Worm (Caenorhabditis elegans) whole organism, young adult: Measurements from ENCODE around the gene hpo-29.
A peak's percentile ranks its signal among the peaks of the same experiment; 100 is the strongest.

Source experiments
- B0261.1 ChIP-seq: sonication (generic microtip); optimal IDR thresholded peaks from 2 replicates; lab custom pipeline; 2016; ENCODE audit warnings: mild to moderate bottlenecking, missing genetic modification characterization, moderate library complexity, missing compliant biosample characterization
- C06A6.2 ChIP-seq: fragments of 200-800 bp; sonication (Bioruptor generic); conservative IDR thresholded peaks from 2 replicates; pipeline ENCODE4 v1.3.6; 2022; ENCODE audit warnings: missing genetic modification characterization, missing compliant biosample characterization
- F23B12.7 ChIP-seq: sonication (generic microtip); optimal IDR thresholded peaks from 2 replicates; lab custom pipeline; 2017; ENCODE audit warnings: missing genetic modification characterization, mild to moderate bottlenecking, missing compliant biosample characterization, antibody characterized with exemption, moderate library complexity; ENCODE audit not compliant: insufficient read depth
- F39B2.1 ChIP-seq: fragments of 200-800 bp; sonication (Bioruptor generic); IDR thresholded peaks from 2 replicates; pipeline ENCODE4 v1.3.6; 2022; ENCODE audit warnings: missing genetic modification reagents, missing genetic modification characterization, missing compliant biosample characterization
- F49E8.2 ChIP-seq: sonication (generic microtip); optimal IDR thresholded peaks from 3 replicates; lab custom pipeline; 2017; ENCODE audit warnings: missing genetic modification characterization, mild to moderate bottlenecking, missing compliant biosample characterization, antibody characterized with exemption, moderate library complexity; ENCODE audit not compliant: insufficient read depth
- T07F8.4 ChIP-seq: sonication (generic microtip); optimal IDR thresholded peaks from 2 replicates; lab custom pipeline; 2016; ENCODE audit warnings: mild to moderate bottlenecking, missing genetic modification characterization, moderate library complexity, missing compliant biosample characterization
- Y53G8AR.9 ChIP-seq: fragments of 200-800 bp; sonication (Bioruptor generic); conservative IDR thresholded peaks from 2 replicates; pipeline ENCODE4 v1.3.6; 2022; ENCODE audit warnings: missing genetic modification reagents, missing genetic modification characterization, missing compliant biosample characterization
- Y56A3A.18 ChIP-seq: fragments of 200-800 bp; sonication (Bioruptor generic); IDR thresholded peaks from 2 replicates; pipeline ENCODE4 v1.3.6; 2022; ENCODE audit warnings: missing genetic modification reagents, missing genetic modification characterization, missing compliant biosample characterization
- Y67H2A.10 ChIP-seq: fragments of 200-800 bp; sonication (Bioruptor generic); conservative IDR thresholded peaks from 2 replicates; pipeline ENCODE4 v1.3.6; 2022; ENCODE audit warnings: missing genetic modification reagents, missing genetic modification characterization, missing compliant biosample characterization
- Y95B8A.8 ChIP-seq: fragments of 200-800 bp; sonication (Bioruptor generic); IDR thresholded peaks from 2 replicates; pipeline ENCODE4 v1.3.6; 2022; ENCODE audit warnings: missing genetic modification reagents, missing genetic modification characterization, missing compliant biosample characterization
- ZK185.1 ChIP-seq: sonication (generic microtip); optimal IDR thresholded peaks from 2 replicates; lab custom pipeline; 2016; ENCODE audit warnings: mild to moderate bottlenecking, missing genetic modification characterization, missing compliant biosample characterization; ENCODE audit not compliant: poor library complexity, severe bottlenecking
- ama-1 ChIP-seq, 3 experiments: fragments of 150-350 bp in 1 of 3; sonication (generic microtip) in 2 of 3; optimal IDR thresholded peaks; 2 replicates each; lab custom pipeline; 2014 to 2018; ENCODE audit warnings: missing biosample characterization in 2 of 3, missing genetic modification characterization in 2 of 3, missing genetic modification reagents in 2 of 3
- attf-3 ChIP-seq: fragments of 200-800 bp; sonication (Bioruptor generic); conservative IDR thresholded peaks from 2 replicates; pipeline ENCODE4 v1.3.6; 2022; ENCODE audit warnings: missing genetic modification reagents, missing genetic modification characterization, missing compliant biosample characterization
- ceh-40 ChIP-seq: fragments of 200-800 bp; sonication (Bioruptor generic); IDR thresholded peaks from 2 replicates; pipeline ENCODE4 v1.3.6; 2022; ENCODE audit warnings: missing genetic modification characterization, missing compliant biosample characterization
- ceh-58 ChIP-seq: fragments of 200-800 bp; sonication (Bioruptor generic); IDR thresholded peaks from 2 replicates; pipeline ENCODE4 v1.3.6; 2022; ENCODE audit warnings: missing genetic modification characterization, missing compliant biosample characterization
- egrh-3 ChIP-seq: fragments of 200-800 bp; sonication (Bioruptor generic); IDR thresholded peaks from 2 replicates; pipeline ENCODE4 v1.3.6; 2022; ENCODE audit warnings: missing genetic modification reagents, missing genetic modification characterization, missing compliant biosample characterization
- hlh-12 ChIP-seq: sonication (generic microtip); optimal IDR thresholded peaks from 2 replicates; lab custom pipeline; 2016; ENCODE audit warnings: missing genetic modification characterization, missing compliant biosample characterization
- hmg-1.2 ChIP-seq: fragments of 200-800 bp; sonication (Bioruptor generic); IDR thresholded peaks from 2 replicates; pipeline ENCODE4 v1.3.6; 2022; ENCODE audit warnings: missing genetic modification reagents, missing genetic modification characterization, missing compliant biosample characterization
- lag-1 ChIP-seq: fragments of 200-800 bp; sonication (Bioruptor generic); IDR thresholded peaks from 2 replicates; pipeline ENCODE4 v1.3.6; 2022; ENCODE audit warnings: missing genetic modification reagents, missing genetic modification characterization, missing compliant biosample characterization
- madf-10 ChIP-seq: sonication (generic microtip); optimal IDR thresholded peaks from 2 replicates; lab custom pipeline; 2016; ENCODE audit warnings: mild to moderate bottlenecking, missing genetic modification characterization, missing compliant biosample characterization
- madf-3 ChIP-seq: fragments of 200-800 bp; sonication (Bioruptor generic); IDR thresholded peaks from 2 replicates; pipeline ENCODE4 v1.3.6; 2022; ENCODE audit warnings: missing genetic modification reagents, missing genetic modification characterization, missing compliant biosample characterization
- madf-6 ChIP-seq: fragments of 200-800 bp; sonication (Bioruptor generic); IDR thresholded peaks from 2 replicates; pipeline ENCODE4 v1.3.6; 2022; ENCODE audit warnings: missing genetic modification reagents, missing genetic modification characterization, missing compliant biosample characterization
- mcd-1 ChIP-seq: fragments of 200-800 bp; sonication (Bioruptor generic); IDR thresholded peaks from 2 replicates; pipeline ENCODE4 v1.3.6; 2022; ENCODE audit warnings: missing genetic modification reagents, missing genetic modification characterization, missing compliant biosample characterization
- nfya-1 ChIP-seq: sonication (generic microtip); optimal IDR thresholded peaks from 2 replicates; lab custom pipeline; 2017; ENCODE audit warnings: antibody characterized with exemption, missing compliant biosample characterization, missing genetic modification characterization, borderline replicate concordance; ENCODE audit not compliant: insufficient read depth
- rcor-1 ChIP-seq: fragments of 200-800 bp; sonication (Bioruptor generic); IDR thresholded peaks from 2 replicates; pipeline ENCODE4 v1.3.6; 2022; ENCODE audit warnings: missing genetic modification reagents, missing genetic modification characterization, missing compliant biosample characterization
- rpc-1 ChIP-seq, 2 experiments: fragments of 150-350 bp in 1 of 2; sonication (generic microtip) in 1 of 2; optimal IDR thresholded peaks; 2 replicates each; lab custom pipeline; 2014 to 2018; ENCODE audit warnings: missing biosample characterization in 1 of 2, missing genetic modification characterization in 1 of 2, missing genetic modification reagents in 1 of 2, missing genotype in 1 of 2
- snpc-3.4 ChIP-seq: sonication (generic microtip); optimal IDR thresholded peaks from 2 replicates; lab custom pipeline; 2017; ENCODE audit warnings: missing genetic modification characterization, mild to moderate bottlenecking, missing compliant biosample characterization, antibody characterized with exemption, moderate library complexity, missing genotype, missing genetic modification reagents
- snpc-4 ChIP-seq, 5 experiments: fragments of 150-350 bp in 1 of 5; sonication (generic microtip) in 4 of 5; optimal IDR thresholded peaks; 2 replicates each; lab custom pipeline; 2014 to 2018; ENCODE audit warnings: missing genetic modification characterization in 5 of 5, missing biosample characterization in 3 of 5, antibody characterized with exemption in 2 of 5, mild to moderate bottlenecking in 2 of 5, missing compliant biosample characterization in 2 of 5, missing genotype in 2 of 5, moderate library complexity in 2 of 5, missing genetic modification reagents in 1 of 5
- tbx-9 ChIP-seq: sonication (generic microtip); optimal IDR thresholded peaks from 2 replicates; lab custom pipeline; 2016; ENCODE audit warnings: borderline replicate concordance, missing genetic modification characterization, inconsistent platforms, missing compliant biosample characterization
- ztf-22 ChIP-seq: fragments of 200-800 bp; sonication (Bioruptor generic); optimal IDR thresholded peaks from 2 replicates; lab custom pipeline; 2018; ENCODE audit warnings: mild to moderate bottlenecking, missing genetic modification characterization, moderate library complexity, missing compliant biosample characterization
- ztf-3 ChIP-seq: fragments of 200-800 bp; sonication (Bioruptor generic); optimal IDR thresholded peaks from 2 replicates; lab custom pipeline; 2018; ENCODE audit warnings: mild to moderate bottlenecking, missing genetic modification characterization, missing compliant biosample characterization

hpo-29 gene

ce11 chrIII:292340-292739, 56.7 kb downstream of the hpo-29 start, which contains the start of gene Y50D7A.1:
TSS of gene Y50D7A.1 (plus strand) at chrIII:292640.
- TF ChIP-seq attf-3 (GFP tag; lab: Robert Waterston, UW) = no peak
- TF ChIP-seq hlh-12 = no peak
- no peak for TF ChIP-seq C06A6.2 (GFP tag; lab: Robert Waterston, UW)
- no peak for TF ChIP-seq madf-6 (GFP tag; lab: Robert Waterston, UW)
- no peak for TF ChIP-seq rpc-1 (optimal IDR thresholded peaks at IDR 0.05; lab: Kevin White, UChicago)
- TF ChIP-seq rpc-1 (tag; optimal IDR thresholded peaks at IDR 0.05; lab: Kevin White, UChicago) = no peak
- no peak for TF ChIP-seq Y56A3A.18
- TF ChIP-seq ama-1 (optimal IDR thresholded peaks at IDR 0.05; lab: Kevin White, UChicago) = no peak
- no peak for TF ChIP-seq ama-1 (GFP tag; optimal IDR thresholded peaks at IDR 0.05; lab: Kevin White, UChicago)
- no peak for TF ChIP-seq Y53G8AR.9 (GFP tag; lab: Robert Waterston, UW)
- TF ChIP-seq mcd-1 (GFP tag; lab: Robert Waterston, UW) = no peak
- TF ChIP-seq lag-1 = no peak
- TF ChIP-seq madf-3 = no peak
- TF ChIP-seq Y95B8A.8 (GFP tag; lab: Robert Waterston, UW) = no peak
- TF ChIP-seq, all 124 proteins: peak for 0

- no peak for TF ChIP-seq attf-3 (GFP tag; lab: Robert Waterston, UW)
- TF ChIP-seq Y67H2A.10 = no peak
- TF ChIP-seq mcd-1 (GFP tag; lab: Robert Waterston, UW) = no peak
- TF ChIP-seq snpc-4 (GFP tag; optimal IDR thresholded peaks at IDR 0.05; lab: Kevin White, UChicago) = no peak
- no peak for TF ChIP-seq snpc-4 (tag; optimal IDR thresholded peaks at IDR 0.05; lab: Kevin White, UChicago)
- no peak for TF ChIP-seq nfya-1 (tag; lab: Kevin White, UChicago)
- TF ChIP-seq F49E8.2 (tag; lab: Kevin White, UChicago) = no peak
- no peak for TF ChIP-seq tbx-9
- TF ChIP-seq rcor-1 = no peak
- no peak for TF ChIP-seq ztf-3 (GFP tag; lab: Kevin White, UChicago)
- no peak for TF ChIP-seq ceh-40
- TF ChIP-seq hlh-12 = no peak
- TF ChIP-seq hmg-1.2 (GFP tag; lab: Robert Waterston, UW) = no peak
- TF ChIP-seq snpc-3.4 (tag; lab: Kevin White, UChicago) = no peak
- no peak for TF ChIP-seq madf-10
- no peak for TF ChIP-seq F23B12.7 (tag; lab: Kevin White, UChicago)
- no peak for TF ChIP-seq ztf-22 (GFP tag; lab: Kevin White, UChicago)
- no peak for TF ChIP-seq T07F8.4
- TF ChIP-seq F39B2.1 (GFP tag; lab: Robert Waterston, UW) = no peak
These were observed 58.9 kb downstream of the hpo-29 start, which contains the start of gene Y50D7A.13 for ce11 chrIII:294527-294926. TSS of gene Y50D7A.13 (minus strand) at chrIII:294627.

- TF ChIP-seq ceh-58 (GFP tag; lab: Robert Waterston, UW) (0 out of 2 replicates have a peak, but pooled peaks have one; percentile 25), egrh-3 (GFP tag; lab: Robert Waterston, UW) (0 out of 2 replicates have a peak, but pooled peaks have one; percentile 12), Y95B8A.8 (GFP tag; lab: Robert Waterston, UW) (0 out of 2 replicates have a peak, but pooled peaks have one; percentile 13)
These were observed 62.2 kb downstream of the hpo-29 start for ce11 chrIII:297882-298281.

- TF ChIP-seq B0261.1 (tag; lab: Kevin White, UChicago) = no peak
- TF ChIP-seq ZK185.1 (tag; lab: Kevin White, UChicago) = no peak
These were observed 62.8 kb downstream of the hpo-29 start, which contains the start of gene ads-1 for ce11 chrIII:298456-298855. TSS of gene ads-1 (minus strand) at chrIII:298556.
